Fruit fly (Drosophila melanogaster) whole organism, embryonic: ENCODE measurements around the gene Acat2.

Experiments
- Atf6 ChIP-seq: fragments of 200-800 bp; sonication (Bioruptor generic); IDR thresholded peaks from 2 replicates; pipeline ENCODE4 v1.3.6; 2022; ENCODE audit warnings: missing biosample characterization, missing genetic modification characterization
- Bdp1 ChIP-seq: fragments of 200-800 bp; sonication (Bioruptor generic); optimal IDR thresholded peaks from 3 replicates; lab custom pipeline; 2016; ENCODE audit warnings: missing biosample characterization, missing genetic modification characterization
- Blimp-1 ChIP-seq: fragments of 200-800 bp; sonication (Bioruptor generic); optimal IDR thresholded peaks from 3 replicates; lab custom pipeline; 2018; ENCODE audit warnings: missing biosample characterization, missing genetic modification characterization, mild to moderate bottlenecking, moderate library complexity, missing genetic modification reagents
- CG10431 ChIP-seq: fragments of 200-800 bp; sonication (Bioruptor generic); optimal IDR thresholded peaks from 3 replicates; lab custom pipeline; 2018; ENCODE audit warnings: missing biosample characterization, mild to moderate bottlenecking, missing genetic modification characterization
- CG10543 ChIP-seq: fragments of 200-800 bp; sonication (Bioruptor generic); optimal IDR thresholded peaks from 3 replicates; lab custom pipeline; 2017; ENCODE audit warnings: missing biosample characterization, mild to moderate bottlenecking, missing genetic modification characterization, moderate library complexity
- CG10959 ChIP-seq: fragments of 200-800 bp; sonication (Bioruptor generic); IDR thresholded peaks from 2 replicates; pipeline ENCODE4 v1.3.6; 2022; ENCODE audit warnings: missing biosample characterization, missing genetic modification characterization
- CG10979 ChIP-seq: fragments of 200-800 bp; sonication (Bioruptor generic); optimal IDR thresholded peaks from 2 replicates; lab custom pipeline; 2018; ENCODE audit warnings: missing biosample characterization, mild to moderate bottlenecking, missing genetic modification characterization, moderate library complexity
- CG11560 ChIP-seq: fragments of 200-800 bp; sonication (Bioruptor generic); IDR thresholded peaks from 3 replicates; pipeline ENCODE4 v1.3.6; 2022; ENCODE audit warnings: missing biosample characterization, missing genetic modification characterization
- CG12659 ChIP-seq: fragments of 200-800 bp; sonication (Bioruptor generic); optimal IDR thresholded peaks from 3 replicates; lab custom pipeline; 2017; ENCODE audit warnings: mild to moderate bottlenecking, missing biosample characterization, missing genetic modification reagents, missing genetic modification characterization
- CG12942 ChIP-seq: fragments of 200-800 bp; sonication (Bioruptor generic); optimal IDR thresholded peaks from 3 replicates; lab custom pipeline; 2016; ENCODE audit warnings: missing biosample characterization, missing genetic modification characterization
- CG13424 ChIP-seq: fragments of 200-800 bp; sonication (Bioruptor generic); optimal IDR thresholded peaks from 2 replicates; lab custom pipeline; 2019; ENCODE audit warnings: missing biosample characterization, mild to moderate bottlenecking, missing genetic modification characterization, moderate library complexity
- CG14050 ChIP-seq: fragments of 200-800 bp; sonication (Bioruptor generic); IDR thresholded peaks from 3 replicates; pipeline ENCODE4 v1.3.6; 2022; ENCODE audit warnings: missing biosample characterization, missing genetic modification characterization
- CG14441 ChIP-seq: fragments of 200-800 bp; sonication (Bioruptor generic); IDR thresholded peaks from 2 replicates; pipeline ENCODE4 v1.3.6; 2022; ENCODE audit warnings: missing biosample characterization, missing genetic modification characterization
- CG15269 ChIP-seq: fragments of 200-800 bp; sonication (Bioruptor generic); optimal IDR thresholded peaks from 2 replicates; lab custom pipeline; 2018; ENCODE audit warnings: missing biosample characterization, mild to moderate bottlenecking, missing genetic modification characterization, moderate library complexity
- CG15479 ChIP-seq: fragments of 200-800 bp; sonication (Bioruptor generic); optimal IDR thresholded peaks from 3 replicates; lab custom pipeline; 2019; ENCODE audit warnings: missing biosample characterization, mild to moderate bottlenecking, missing genetic modification characterization, moderate library complexity
- CG15514 ChIP-seq: fragments of 200-800 bp; sonication (Bioruptor generic); optimal IDR thresholded peaks from 3 replicates; lab custom pipeline; 2017; ENCODE audit warnings: missing biosample characterization, missing genetic modification characterization, mild to moderate bottlenecking, moderate library complexity, missing genetic modification reagents
- CG17802 ChIP-seq: fragments of 200-800 bp; sonication (Bioruptor generic); optimal IDR thresholded peaks from 2 replicates; lab custom pipeline; 2018; ENCODE audit warnings: missing biosample characterization, mild to moderate bottlenecking, missing genetic modification characterization, moderate library complexity
- CG18599 ChIP-seq: fragments of 200-800 bp; sonication (Bioruptor generic); optimal IDR thresholded peaks from 3 replicates; lab custom pipeline; 2017; ENCODE audit warnings: missing biosample characterization, missing genetic modification characterization, mild to moderate bottlenecking, moderate library complexity, missing genetic modification reagents
- CG2116 ChIP-seq: fragments of 200-800 bp; sonication (Bioruptor generic); optimal IDR thresholded peaks from 3 replicates; lab custom pipeline; 2018; ENCODE audit warnings: missing biosample characterization, mild to moderate bottlenecking, missing genetic modification characterization
- CG31365 ChIP-seq: fragments of 200-800 bp; sonication (Bioruptor generic); optimal IDR thresholded peaks from 2 replicates; lab custom pipeline; 2018; ENCODE audit warnings: missing biosample characterization, mild to moderate bottlenecking, missing genetic modification characterization
- CG31388 ChIP-seq: fragments of 200-800 bp; sonication (Bioruptor generic); optimal IDR thresholded peaks from 2 replicates; lab custom pipeline; 2016; ENCODE audit warnings: missing biosample characterization, missing genetic modification characterization
- CG3847 ChIP-seq: fragments of 200-800 bp; sonication (Bioruptor generic); IDR thresholded peaks from 2 replicates; pipeline ENCODE4 v1.3.6; 2022; ENCODE audit warnings: missing biosample characterization, missing genetic modification characterization
- CG7928 ChIP-seq: fragments of 200-800 bp; sonication (Bioruptor generic); optimal IDR thresholded peaks from 2 replicates; lab custom pipeline; 2017; ENCODE audit warnings: missing biosample characterization, mild to moderate bottlenecking, missing genetic modification characterization
- Deaf1 ChIP-seq: fragments of 200-800 bp; optimal IDR thresholded peaks from 3 replicates; lab custom pipeline; 2019; ENCODE audit warnings: missing biosample characterization, mild to moderate bottlenecking, missing genetic modification characterization, moderate library complexity
- Hey ChIP-seq: fragments of 200-800 bp; sonication (Bioruptor generic); optimal IDR thresholded peaks from 3 replicates; lab custom pipeline; 2018; ENCODE audit warnings: missing biosample characterization, mild to moderate bottlenecking, missing genetic modification characterization
- HmgD ChIP-seq: fragments of 200-800 bp; sonication (Bioruptor generic); optimal IDR thresholded peaks from 3 replicates; lab custom pipeline; 2016; ENCODE audit warnings: missing biosample characterization, missing genetic modification characterization
- Hr51 ChIP-seq, 2 experiments: fragments of 200-800 bp; sonication (Bioruptor generic); optimal IDR thresholded peaks; 2 replicates in 1 of 2; 3 replicates in 1 of 2; lab custom pipeline; 2016 to 2018; ENCODE audit warnings: missing biosample characterization in 2 of 2, missing genetic modification characterization in 2 of 2, mild to moderate bottlenecking in 1 of 2, moderate library complexity in 1 of 2
- Hr78 ChIP-seq, 2 experiments: fragments of 200-800 bp in 1 of 2; fragments of >200 bp in 1 of 2; sonication (Bioruptor generic) in 1 of 2; optimal IDR thresholded peaks; 2 replicates each; lab custom pipeline; 2017 to 2019; ENCODE audit warnings: missing biosample characterization in 2 of 2, missing genetic modification characterization in 2 of 2, mild to moderate bottlenecking in 1 of 2, moderate library complexity in 1 of 2
- Mrtf ChIP-seq: fragments of 200-800 bp; sonication (Bioruptor generic); IDR thresholded peaks from 3 replicates; pipeline ENCODE4 v1.3.6; 2022; ENCODE audit warnings: missing biosample characterization, missing genetic modification characterization
- Nf-YA ChIP-seq: fragments of 200-800 bp; sonication (Bioruptor generic); IDR thresholded peaks from 2 replicates; pipeline ENCODE4 v1.3.6; 2022; ENCODE audit warnings: missing biosample characterization, missing genetic modification characterization
- Oli ChIP-seq: fragments of 200-800 bp; sonication (Bioruptor generic); optimal IDR thresholded peaks from 2 replicates; lab custom pipeline; 2018; ENCODE audit warnings: missing biosample characterization, mild to moderate bottlenecking, missing genetic modification characterization, moderate library complexity
- ab ChIP-seq: fragments of 200-800 bp; sonication (Bioruptor generic); optimal IDR thresholded peaks from 2 replicates; lab custom pipeline; 2016; ENCODE audit warnings: missing biosample characterization, missing genetic modification characterization
- bowl ChIP-seq: fragments of 200-800 bp; sonication (Bioruptor generic); IDR thresholded peaks from 2 replicates; pipeline ENCODE4 v1.3.6; 2022; ENCODE audit warnings: missing biosample characterization, missing genetic modification characterization
- cad ChIP-seq: fragments of >200 bp; optimal IDR thresholded peaks from 2 replicates; lab custom pipeline; 2017; ENCODE audit warnings: missing biosample characterization, missing genetic modification characterization
- cato ChIP-seq: fragments of 200-800 bp; sonication (Bioruptor generic); optimal IDR thresholded peaks from 2 replicates; lab custom pipeline; 2016; ENCODE audit warnings: missing biosample characterization, missing genetic modification characterization, borderline replicate concordance
- dati ChIP-seq: fragments of 200-800 bp; sonication (Bioruptor generic); IDR thresholded peaks from 2 replicates; pipeline ENCODE4 v1.3.6; 2022; ENCODE audit warnings: missing biosample characterization, missing genetic modification characterization
- dpn ChIP-seq, 2 experiments: fragments of 200-800 bp; sonication (Bioruptor generic); optimal IDR thresholded peaks; 3 replicates each; lab custom pipeline; 2016; ENCODE audit warnings: missing biosample characterization in 2 of 2, missing genetic modification characterization in 2 of 2
- fu2 ChIP-seq: fragments of 200-800 bp; sonication (Bioruptor generic); optimal IDR thresholded peaks from 2 replicates; lab custom pipeline; 2016; ENCODE audit warnings: missing biosample characterization, missing genetic modification characterization
- grn ChIP-seq: fragments of 200-800 bp; sonication (Bioruptor generic); optimal IDR thresholded peaks from 3 replicates; lab custom pipeline; 2017; ENCODE audit warnings: missing biosample characterization, missing genetic modification characterization
- gsb ChIP-seq: fragments of 200-800 bp; sonication (Bioruptor generic); IDR thresholded peaks from 2 replicates; pipeline ENCODE4 v1.3.6; 2022; ENCODE audit warnings: missing biosample characterization, missing genetic modification characterization
- hb ChIP-seq: fragments of 200-800 bp; sonication (Bioruptor generic); IDR thresholded peaks from 3 replicates; pipeline ENCODE4 v1.3.6; 2022; ENCODE audit warnings: missing biosample characterization, missing genetic modification characterization; ENCODE audit not compliant: partially characterized antibody
- hbn ChIP-seq: fragments of 200-800 bp; sonication (Bioruptor generic); IDR thresholded peaks from 2 replicates; pipeline ENCODE4 v1.3.6; 2022; ENCODE audit warnings: missing biosample characterization, missing genetic modification characterization; ENCODE audit not compliant: partially characterized antibody
- jumu ChIP-seq: fragments of 200-800 bp; sonication (Bioruptor generic); optimal IDR thresholded peaks from 3 replicates; lab custom pipeline; 2016; ENCODE audit warnings: missing biosample characterization, missing genetic modification characterization
- mam ChIP-seq: fragments of 200-800 bp; sonication (Bioruptor generic); optimal IDR thresholded peaks from 3 replicates; lab custom pipeline; 2016; ENCODE audit warnings: missing biosample characterization, missing genetic modification characterization
- mld ChIP-seq: fragments of 200-800 bp; sonication (Bioruptor generic); IDR thresholded peaks from 3 replicates; pipeline ENCODE4 v1.3.6; 2022; ENCODE audit warnings: missing biosample characterization, missing genetic modification characterization; ENCODE audit not compliant: partially characterized antibody
- row ChIP-seq: fragments of 200-800 bp; sonication (Bioruptor generic); IDR thresholded peaks from 3 replicates; pipeline ENCODE4 v1.3.6; 2022; ENCODE audit warnings: missing biosample characterization, missing genetic modification characterization
- seq ChIP-seq: fragments of 200-800 bp; sonication (Bioruptor generic); IDR thresholded peaks from 2 replicates; pipeline ENCODE4 v1.3.6; 2022; ENCODE audit warnings: missing biosample characterization, missing genetic modification characterization
- tio ChIP-seq: fragments of 200-800 bp; sonication (Bioruptor generic); optimal IDR thresholded peaks from 2 replicates; lab custom pipeline; 2017; ENCODE audit warnings: missing biosample characterization, missing genetic modification characterization, inconsistent platforms
- unc-4 ChIP-seq: fragments of 200-800 bp; sonication (Bioruptor generic); IDR thresholded peaks from 2 replicates; pipeline ENCODE4 v1.3.6; 2022; ENCODE audit warnings: missing biosample characterization, missing genetic modification characterization; ENCODE audit not compliant: partially characterized antibody
- vvl ChIP-seq: fragments of 200-800 bp; sonication (Bioruptor generic); IDR thresholded peaks from 2 replicates; pipeline ENCODE4 v1.3.6; 2022; ENCODE audit warnings: missing biosample characterization, missing genetic modification characterization

Acat2 gene

dm6 chr3L:1352065-1352464 is 49.3 kb downstream of the Acat2 start (continued):
- TF ChIP-seq CG14050 (0 out of 3 replicates have a peak, but pooled peaks have one; percentile 11), vvl (GFP tag; lab: Robert Waterston, UW) (peak; percentile 68), Blimp-1 (peak; percentile 5), Nf-YA (no peak), Hr51 (GFP tag; optimal IDR thresholded peaks at IDR 0.05; lab: Kevin White, UChicago) (peak; percentile 30 to 38), hb (GFP tag; lab: Robert Waterston, UW) (peak; percentile 66; the same call in 2 of the 3 replicates), hbn (peak; percentile 93), cato (GFP tag; lab: Kevin White, UChicago) (no peak), Atf6 (GFP tag; lab: Robert Waterston, UW) (0 out of 2 replicates have a peak, but pooled peaks have one; percentile 14), Bdp1 (GFP tag; lab: Kevin White, UChicago) (no peak), CG7928 (GFP tag; lab: Kevin White, UChicago) (no peak), mld (GFP tag; lab: Robert Waterston, UW) (peak; percentile 68; the same call in 1 of the 3 replicates), Hr78 (GFP tag; optimal IDR thresholded peaks at IDR 0.05; lab: Kevin White, UChicago) (no peak), CG31365 (tag; lab: Kevin White, UChicago) (no peak), CG13424 (tag; lab: Kevin White, UChicago) (peak; percentile 23), bowl (GFP tag; lab: Robert Waterston, UW) (no peak), CG10543 (no peak), dati (GFP tag; lab: Robert Waterston, UW) (no peak), CG18599 (GFP tag; lab: Kevin White, UChicago) (no peak), CG15479 (GFP tag; lab: Kevin White, UChicago) (no peak), CG15514 (GFP tag; lab: Kevin White, UChicago) (peak; percentile 48), jumu (no peak), CG31388 (GFP tag; lab: Kevin White, UChicago) (no peak), mam (GFP tag; lab: Kevin White, UChicago) (peak; percentile 8), CG3847 (no peak), CG10979 (peak; percentile 35), CG12942 (GFP tag; lab: Kevin White, UChicago) (no peak), CG2116 (peak; percentile 54), dpn (GFP tag; optimal IDR thresholded peaks at IDR 0.05; lab: Kevin White, UChicago) (peak; percentile 18 to 40), CG12659 (peak; percentile 73), CG10959 (GFP tag; lab: Robert Waterston, UW) (no peak), CG17802 (no peak), unc-4 (peak; percentile 86), Hey (tag; lab: Kevin White, UChicago) (no peak), seq (no peak), fu2 (no peak), CG10431 (GFP tag; lab: Kevin White, UChicago) (peak; percentile 24), grn (GFP tag; lab: Kevin White, UChicago) (no peak), tio (GFP tag; lab: Kevin White, UChicago) (no peak), CG15269 (tag; lab: Kevin White, UChicago) (peak; percentile 40), CG11560 (tag; lab: Robert Waterston, UW) (no peak), Mrtf (GFP tag; lab: Robert Waterston, UW) (no peak), gsb (GFP tag; lab: Robert Waterston, UW) (no peak), cad (GFP tag; lab: Kevin White, UChicago) (peak; percentile 41), HmgD (GFP tag; lab: Kevin White, UChicago) (peak; percentile 26), row (GFP tag; lab: Robert Waterston, UW) (peak; percentile 78), Deaf1 (peak; percentile 2), CG14441 (GFP tag; lab: Robert Waterston, UW) (peak; percentile 24; the same call in 1 of the 2 replicates), ab (GFP tag; lab: Kevin White, UChicago) (no peak), Oli (tag; lab: Kevin White, UChicago) (no peak)
